Fruit fly (Drosophila melanogaster) whole organism, adult: ENCODE results near the gene Sumo.

Experiments
- CG14711 ChIP-seq: fragments of 200-800 bp; sonication (Bioruptor generic); optimal IDR thresholded peaks from 2 replicates; lab custom pipeline; 2018; ENCODE audit warnings: missing biosample characterization, mild to moderate bottlenecking, missing genetic modification characterization, moderate library complexity
- CG33017 ChIP-seq: fragments of 200-800 bp; sonication (Bioruptor generic); optimal IDR thresholded peaks from 2 replicates; lab custom pipeline; 2018; ENCODE audit warnings: missing biosample characterization, mild to moderate bottlenecking, missing genetic modification characterization, moderate library complexity
- Crg-1 ChIP-seq: fragments of 200-800 bp; sonication (Bioruptor generic); optimal IDR thresholded peaks from 2 replicates; lab custom pipeline; 2016; ENCODE audit warnings: missing biosample characterization, missing genetic modification characterization
- Hr96 ChIP-seq: fragments of 200-800 bp; sonication (Bioruptor generic); optimal IDR thresholded peaks from 2 replicates; lab custom pipeline; 2016; ENCODE audit warnings: missing biosample characterization, missing genetic modification characterization
- cnc ChIP-seq, 2 experiments: fragments of >200 bp; optimal IDR thresholded peaks; 2 replicates each; lab custom pipeline; 2017
- kay ChIP-seq: fragments of 200-800 bp; sonication (Bioruptor generic); peaks from one replicate; lab custom pipeline; 2016; ENCODE audit warnings: missing biosample characterization, missing genetic modification characterization, borderline replicate concordance
- toe ChIP-seq: fragments of 200-800 bp; sonication (Bioruptor generic); optimal IDR thresholded peaks from 2 replicates; lab custom pipeline; 2016; ENCODE audit warnings: missing biosample characterization, missing genetic modification characterization

- TF ChIP-seq CG14711 (tag; lab: Kevin White, UChicago) = no peak
- no peak for TF ChIP-seq cnc (optimal IDR thresholded peaks at IDR 0.05; lab: Kevin White, UChicago)
- no peak for TF ChIP-seq toe
- no peak for TF ChIP-seq Crg-1 (GFP tag; lab: Kevin White, UChicago)
- TF ChIP-seq kay (GFP tag; lab: Kevin White, UChicago) = no peak
- no peak for TF ChIP-seq Hr96
- TF ChIP-seq CG33017 = no peak
Observed at dm6 chr2L:7009807-7010470, 42.5 kb upstream of the Sumo start, which contains the start of gene uif.
